Worm (Caenorhabditis elegans) whole organism, L3 larva: ENCODE measurements around the gene gfi-3.
A peak's percentile ranks its signal among the peaks of the same experiment; 100 is the strongest.

ENCODE experiments used
- R02D3.7 ChIP-seq: fragments of 150-350 bp; optimal IDR thresholded peaks from 2 replicates; lab custom pipeline; 2014; ENCODE audit warnings: missing biosample characterization, missing genetic modification characterization
- ceh-82 ChIP-seq: fragments of 150-350 bp; optimal IDR thresholded peaks from 2 replicates; lab custom pipeline; 2014; ENCODE audit warnings: missing biosample characterization, missing genetic modification characterization
- ceh-9 ChIP-seq: sonication (generic microtip); optimal IDR thresholded peaks from 2 replicates; lab custom pipeline; 2018; ENCODE audit warnings: missing biosample characterization, missing genetic modification characterization
- daf-12 ChIP-seq: fragments of 150-350 bp; optimal IDR thresholded peaks from 2 replicates; lab custom pipeline; 2014; ENCODE audit warnings: missing biosample characterization, missing genetic modification reagents, missing genetic modification characterization
- egl-27 ChIP-seq: sonication (generic microtip); optimal IDR thresholded peaks from 4 replicates; lab custom pipeline; 2017; ENCODE audit warnings: missing biosample characterization, missing genetic modification reagents, missing genetic modification characterization
- egl-5 ChIP-seq: fragments of 150-350 bp; optimal IDR thresholded peaks from 2 replicates; lab custom pipeline; 2017; ENCODE audit warnings: missing biosample characterization, missing genetic modification reagents, missing genetic modification characterization, inconsistent platforms
- elt-1 ChIP-seq: fragments of 150-350 bp; optimal IDR thresholded peaks from 2 replicates; lab custom pipeline; 2014; ENCODE audit warnings: missing biosample characterization, missing genetic modification characterization
- elt-2 ChIP-seq: sonication (generic microtip); optimal IDR thresholded peaks from 2 replicates; lab custom pipeline; 2016; ENCODE audit warnings: missing genetic modification reagents, mild to moderate bottlenecking, missing genetic modification characterization, missing compliant biosample characterization
- elt-3 ChIP-seq, 3 experiments: fragments of 150-350 bp in 1 of 3; sonication (generic microtip) in 2 of 3; optimal IDR thresholded peaks; 2 replicates in 2 of 3; 4 replicates in 1 of 3; lab custom pipeline; 2014 to 2017; ENCODE audit warnings: missing biosample characterization in 3 of 3, missing genetic modification characterization in 3 of 3
- fkh-10 ChIP-seq: sonication (generic microtip); optimal IDR thresholded peaks from 2 replicates; lab custom pipeline; 2017; ENCODE audit warnings: missing biosample characterization, missing genetic modification reagents, missing genetic modification characterization
- fkh-2 ChIP-seq: fragments of 150-350 bp; optimal IDR thresholded peaks from 2 replicates; lab custom pipeline; 2014; ENCODE audit warnings: missing biosample characterization, missing genetic modification reagents, missing genetic modification characterization
- fos-1 ChIP-seq: fragments of 150-350 bp; optimal IDR thresholded peaks from 2 replicates; lab custom pipeline; 2014; ENCODE audit warnings: missing biosample characterization, missing genetic modification characterization
- hmg-11 ChIP-seq: sonication (generic microtip); optimal IDR thresholded peaks from 2 replicates; lab custom pipeline; 2016; ENCODE audit warnings: missing genetic modification characterization, missing compliant biosample characterization
- jun-1 ChIP-seq: fragments of 150-350 bp; optimal IDR thresholded peaks from 2 replicates; lab custom pipeline; 2014; ENCODE audit warnings: missing biosample characterization, missing genetic modification reagents, missing genetic modification characterization
- lin-39 ChIP-seq: fragments of 150-350 bp; optimal IDR thresholded peaks from 2 replicates; lab custom pipeline; 2018; ENCODE audit warnings: missing biosample characterization, missing genetic modification reagents, missing genetic modification characterization
- nfya-1 ChIP-seq: sonication (generic microtip); optimal IDR thresholded peaks from 2 replicates; lab custom pipeline; 2017; ENCODE audit warnings: missing genetic modification characterization, mild to moderate bottlenecking, missing compliant biosample characterization, antibody characterized with exemption, moderate library complexity; ENCODE audit not compliant: insufficient read depth
- nhr-23 ChIP-seq: fragments of 150-350 bp; optimal IDR thresholded peaks from 2 replicates; lab custom pipeline; 2014; ENCODE audit warnings: missing biosample characterization, missing genetic modification reagents, missing genetic modification characterization
- nhr-25 ChIP-seq: sonication (generic microtip); optimal IDR thresholded peaks from 2 replicates; lab custom pipeline; 2017; ENCODE audit warnings: missing biosample characterization, missing genetic modification characterization
- nhr-28 ChIP-seq: fragments of 150-350 bp; optimal IDR thresholded peaks from 2 replicates; lab custom pipeline; 2014; ENCODE audit warnings: missing biosample characterization, missing genetic modification characterization
- nhr-43 ChIP-seq: sonication (generic microtip); optimal IDR thresholded peaks from 2 replicates; lab custom pipeline; 2016; ENCODE audit warnings: mild to moderate bottlenecking, missing genetic modification characterization, missing compliant biosample characterization; ENCODE audit not compliant: poor library complexity, severe bottlenecking
- nhr-67 ChIP-seq: fragments of 150-350 bp; optimal IDR thresholded peaks from 2 replicates; lab custom pipeline; 2014; ENCODE audit warnings: missing biosample characterization, missing genetic modification characterization
- nhr-76 ChIP-seq: fragments of 150-350 bp; sonication (generic microtip); optimal IDR thresholded peaks from 5 replicates; lab custom pipeline; 2014; ENCODE audit warnings: missing biosample characterization, missing genetic modification characterization
- nhr-77 ChIP-seq: fragments of 150-350 bp; optimal IDR thresholded peaks from 2 replicates; lab custom pipeline; 2014; ENCODE audit warnings: missing biosample characterization, missing genetic modification characterization
- pha-4 ChIP-seq: fragments of 150-350 bp; optimal IDR thresholded peaks from 2 replicates; lab custom pipeline; 2014; ENCODE audit warnings: missing biosample characterization, missing genetic modification reagents, missing genetic modification characterization
- pqm-1 ChIP-seq: fragments of 150-350 bp; optimal IDR thresholded peaks from 2 replicates; lab custom pipeline; 2017; ENCODE audit warnings: missing biosample characterization, missing genetic modification characterization, inconsistent platforms
- sea-2 ChIP-seq: fragments of 150-350 bp; sonication (generic microtip); optimal IDR thresholded peaks from 4 replicates; lab custom pipeline; 2014; ENCODE audit warnings: missing biosample characterization, missing genetic modification reagents, missing genetic modification characterization
- skn-1 ChIP-seq: fragments of 150-350 bp; optimal IDR thresholded peaks from 2 replicates; lab custom pipeline; 2014; ENCODE audit warnings: missing biosample characterization, missing genetic modification characterization
- tbx-2 ChIP-seq: sonication (generic microtip); optimal IDR thresholded peaks from 2 replicates; lab custom pipeline; 2016; ENCODE audit warnings: mild to moderate bottlenecking, missing genetic modification characterization, missing compliant biosample characterization
- unc-39 ChIP-seq: sonication (generic microtip); optimal IDR thresholded peaks from 4 replicates; lab custom pipeline; 2017; ENCODE audit warnings: missing biosample characterization, missing genetic modification characterization
- unc-62 ChIP-seq: fragments of 150-350 bp; sonication (generic microtip); optimal IDR thresholded peaks from 4 replicates; lab custom pipeline; 2014; ENCODE audit warnings: missing biosample characterization, missing genetic modification reagents, missing genetic modification characterization
- zag-1 ChIP-seq: fragments of 150-350 bp; optimal IDR thresholded peaks from 2 replicates; lab custom pipeline; 2014; ENCODE audit warnings: missing biosample characterization, missing genetic modification characterization
- ztf-11 ChIP-seq: fragments of 150-350 bp; optimal IDR thresholded peaks from 2 replicates; lab custom pipeline; 2014; ENCODE audit warnings: missing biosample characterization, missing genetic modification characterization
- ztf-4 ChIP-seq: fragments of 150-350 bp; optimal IDR thresholded peaks from 2 replicates; lab custom pipeline; 2014; ENCODE audit warnings: missing biosample characterization, missing genetic modification characterization

The gfi-3 gene

DNA sequence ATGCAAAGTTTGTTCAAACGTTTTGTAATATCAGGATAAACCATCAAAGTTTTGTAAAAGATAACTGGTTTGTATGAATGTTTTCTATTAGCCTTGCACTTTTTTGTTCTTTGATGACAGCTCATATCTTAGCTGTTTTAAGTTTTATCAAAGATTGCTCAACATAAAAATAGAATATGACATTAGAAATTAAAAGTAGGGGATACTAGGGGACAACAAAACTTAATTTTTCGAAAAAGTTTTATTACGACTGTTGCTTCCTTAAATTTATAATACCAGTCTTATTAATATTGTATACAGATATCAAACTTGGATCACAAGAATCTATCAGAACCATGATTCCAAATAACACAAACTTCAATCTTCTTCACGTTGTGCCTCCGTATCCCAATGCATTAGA, 15.4 kb downstream of the gfi-3 start, which contains the start of gene ztf-14:
ztf-14 (plus strand) TSS at position 301 of the 400 bp plus-strand sequence.
- TF ChIP-seq nfya-1 (tag; lab: Kevin White, UChicago): no peak
- TF ChIP-seq hmg-11 (tag; lab: Kevin White, UChicago): no peak
- no peak for TF ChIP-seq tbx-2 (tag; lab: Kevin White, UChicago)
- TF ChIP-seq pha-4 (tag; lab: Kevin White, UChicago): no peak
- TF ChIP-seq nhr-67 (tag; lab: Kevin White, UChicago): no peak
- no peak for TF ChIP-seq sea-2 (GFP tag; lab: Kevin White, UChicago)

DNA sequence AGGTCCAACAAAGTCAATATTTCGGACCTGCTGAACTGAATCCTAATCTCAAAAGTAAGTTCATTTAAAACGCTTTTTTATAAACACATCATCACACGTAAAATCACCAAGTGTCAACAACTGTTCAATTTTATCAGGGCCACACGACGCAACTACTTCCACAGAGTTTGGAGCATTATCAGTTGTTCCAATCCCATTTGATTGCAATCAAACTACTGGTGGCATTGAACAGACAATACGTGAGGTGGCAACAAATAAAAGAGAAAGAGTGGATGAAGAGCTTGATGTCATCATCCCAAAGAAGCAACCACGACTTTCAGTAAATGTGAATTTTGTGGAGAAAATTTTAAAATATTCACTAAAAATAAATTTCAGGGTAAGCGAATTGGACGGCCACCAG, 16.2 kb downstream of the gfi-3 start:
- TF ChIP-seq egl-5 (peak; percentile 81), elt-3 (tag; optimal IDR thresholded peaks at IDR 0.05; lab: Kevin White, UChicago) (no peak), fkh-2 (no peak)

DNA sequence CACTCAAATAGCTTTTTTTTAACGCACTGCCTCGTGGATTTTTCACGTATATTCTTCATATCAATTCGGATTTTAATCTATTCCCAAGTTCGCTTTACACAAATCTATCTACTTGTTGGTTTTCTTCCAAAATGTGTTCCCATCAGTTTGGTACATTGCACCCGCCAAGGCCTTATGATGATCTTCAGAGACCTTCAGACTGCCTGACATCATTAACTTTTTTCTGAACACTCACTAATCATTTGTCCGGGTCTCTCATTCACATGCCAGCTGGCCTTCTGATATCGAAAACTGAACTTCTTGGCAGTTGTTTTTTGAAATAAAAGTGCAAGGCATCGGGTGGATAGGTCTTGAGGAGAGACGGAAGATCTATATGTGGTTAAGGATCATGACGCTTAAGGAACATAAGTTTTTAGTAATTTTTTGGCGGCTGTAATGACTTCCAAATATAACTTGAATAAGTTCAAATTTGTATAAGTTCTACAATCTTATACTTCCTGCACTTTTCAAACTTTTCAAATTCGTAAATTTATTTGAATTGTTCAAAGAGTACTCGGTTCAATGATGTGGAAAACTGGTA, 19.5 kb downstream of the gfi-3 start:
- TF ChIP-seq fos-1 (tag; lab: Kevin White, UChicago) (no peak), nhr-43 (tag; lab: Kevin White, UChicago) (peak; percentile 5), nhr-25 (tag; lab: Kevin White, UChicago) (peak; percentile 53)

DNA sequence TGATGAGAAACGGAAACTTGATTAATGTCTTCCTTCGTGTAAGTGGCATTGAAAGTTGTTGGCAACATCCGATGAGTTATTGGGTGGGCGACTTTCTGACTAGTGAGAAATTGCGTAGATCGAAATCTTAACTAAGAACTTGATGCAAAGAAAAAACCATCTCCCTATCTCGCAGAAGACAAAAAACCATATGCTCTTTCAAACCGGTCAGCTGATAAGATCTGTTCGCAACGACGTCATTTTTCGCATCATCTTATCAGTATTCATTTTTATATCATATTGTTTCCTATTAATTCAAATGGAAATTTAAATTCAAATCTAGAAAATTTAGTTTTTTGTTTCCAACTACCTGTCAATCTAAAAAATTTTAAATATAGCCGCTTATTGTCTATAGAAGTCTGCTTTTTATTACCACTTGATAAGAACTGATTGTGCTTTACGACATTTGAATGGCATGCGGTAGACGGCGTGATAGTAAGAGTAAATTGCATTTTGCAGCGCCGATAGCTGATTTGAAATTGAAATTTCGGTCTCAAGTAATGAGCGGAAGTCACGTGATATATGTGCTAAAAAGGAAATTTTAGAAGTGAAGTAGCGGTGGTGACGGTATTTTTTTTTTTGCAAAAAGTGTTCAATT, 20.2 kb downstream of the gfi-3 start:
- TF ChIP-seq ceh-82 (tag; lab: Kevin White, UChicago): no peak
- TF ChIP-seq daf-12: no peak
- no peak for TF ChIP-seq skn-1 (tag; lab: Kevin White, UChicago)
- TF ChIP-seq nhr-77 (tag; lab: Kevin White, UChicago): no peak
- no peak for TF ChIP-seq ztf-4 (tag; lab: Kevin White, UChicago)
- peak; percentile 84 for TF ChIP-seq elt-1 (tag; lab: Kevin White, UChicago)
- TF ChIP-seq ztf-11 (tag; lab: Kevin White, UChicago): no peak
- TF ChIP-seq elt-3 (tag; optimal IDR thresholded peaks at IDR 0.05; lab: Kevin White, UChicago): no peak
- TF ChIP-seq fos-1 (tag; lab: Kevin White, UChicago): no peak
- TF ChIP-seq nhr-25 (tag; lab: Kevin White, UChicago): peak; percentile 72
- TF ChIP-seq R02D3.7 (tag; lab: Kevin White, UChicago): no peak
- TF ChIP-seq nhr-76 (tag; lab: Kevin White, UChicago): no peak
- no peak for TF ChIP-seq fkh-10 (GFP tag; lab: Kevin White, UChicago)
- no peak for TF ChIP-seq lin-39 (tag; lab: Kevin White, UChicago)
- peak; percentile 36 for TF ChIP-seq egl-27 (tag; lab: Kevin White, UChicago)
- no peak for TF ChIP-seq jun-1 (tag; lab: Kevin White, UChicago)
- peak; percentile 99 for TF ChIP-seq elt-2 (tag; lab: Kevin White, UChicago)
- peak; percentile 14 for TF ChIP-seq pha-4 (tag; lab: Kevin White, UChicago)
- no peak for TF ChIP-seq unc-39 (tag; lab: Kevin White, UChicago)
- no peak for TF ChIP-seq zag-1 (tag; lab: Kevin White, UChicago)
- peak; percentile 17 for TF ChIP-seq pqm-1 (tag; lab: Kevin White, UChicago)

DNA sequence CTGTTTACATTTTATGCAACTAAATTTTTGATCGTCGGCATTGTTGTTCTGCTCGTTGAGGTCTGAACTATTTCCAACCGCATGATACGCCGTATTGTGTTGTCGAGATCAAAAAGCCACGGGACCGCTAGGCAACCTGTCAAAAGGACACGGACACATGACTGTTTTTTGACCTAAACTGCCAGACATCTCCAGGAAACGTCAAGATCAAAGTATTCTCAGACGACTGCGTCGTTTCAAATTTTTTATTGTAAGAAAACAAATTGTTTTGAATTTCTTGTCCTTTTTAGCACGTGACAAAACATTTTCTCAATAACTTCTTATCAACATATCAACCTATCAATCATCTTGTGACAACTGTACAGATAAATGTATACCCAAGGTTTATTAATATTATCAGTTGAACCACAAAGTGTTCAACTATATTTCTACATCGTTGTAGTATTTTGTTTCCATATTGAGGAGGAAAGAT, 21.8 kb downstream of the gfi-3 start:
- TF ChIP-seq nhr-43 (tag; lab: Kevin White, UChicago) (peak; percentile 82), pqm-1 (tag; lab: Kevin White, UChicago) (peak; percentile 83), egl-5 (no peak), pha-4 (tag; lab: Kevin White, UChicago) (peak; percentile 61), unc-62 (peak; percentile 45), jun-1 (tag; lab: Kevin White, UChicago) (peak; percentile 87), elt-3 (tag; optimal IDR thresholded peaks at IDR 0.05; lab: Kevin White, UChicago) (no peak), sea-2 (GFP tag; lab: Kevin White, UChicago) (no peak), nhr-25 (tag; lab: Kevin White, UChicago) (peak; percentile 69), nhr-23 (peak; percentile 13), nfya-1 (tag; lab: Kevin White, UChicago) (peak; percentile 9), elt-1 (tag; lab: Kevin White, UChicago) (peak; percentile 19), nhr-28 (no peak), elt-2 (tag; lab: Kevin White, UChicago) (peak; percentile 97), ceh-9 (tag; lab: Kevin White, UChicago) (no peak), ztf-11 (tag; lab: Kevin White, UChicago) (no peak), unc-39 (tag; lab: Kevin White, UChicago) (no peak)
